Fruit fly (Drosophila melanogaster): Measurements from ENCODE around the gene tth.

dm6 chrX:13625888-13626578 lies 9.6 kb upstream of the tth start:
- TF ChIP-seq CG8478 (optimal IDR thresholded peaks at IDR 0.05), result no peak
- no peak for TF ChIP-seq EcR (GFP tag; optimal IDR thresholded peaks at IDR 0.05)
- no peak for TF ChIP-seq usp (GFP tag; optimal IDR thresholded peaks at IDR 0.05)
- no peak for TF ChIP-seq pan (optimal IDR thresholded peaks at IDR 0.05)
- TF ChIP-seq psq (optimal IDR thresholded peaks at IDR 0.05), result no peak

All from whole organism.